Worm (Caenorhabditis elegans) whole organism, L1 larva: ENCODE results near the gene cwp-1.

Experiments
- C16A3.4 ChIP-seq: fragments of 150-350 bp; optimal IDR thresholded peaks from 2 replicates; lab custom pipeline; 2014; ENCODE audit warnings: missing biosample characterization, missing genetic modification characterization
- Y116A8C.19 ChIP-seq: sonication (generic microtip); optimal IDR thresholded peaks from 2 replicates; lab custom pipeline; 2016; ENCODE audit warnings: missing compliant biosample characterization, missing genetic modification characterization, borderline replicate concordance
- aha-1 ChIP-seq: fragments of 150-350 bp; optimal IDR thresholded peaks from 2 replicates; lab custom pipeline; 2014; ENCODE audit warnings: missing biosample characterization, missing genetic modification characterization
- aly-2 ChIP-seq: fragments of 150-350 bp; optimal IDR thresholded peaks from 2 replicates; lab custom pipeline; 2014; ENCODE audit warnings: missing biosample characterization, missing genetic modification characterization
- ceh-63 ChIP-seq: fragments of 200-800 bp; sonication (Bioruptor generic); optimal IDR thresholded peaks from 2 replicates; lab custom pipeline; 2018; ENCODE audit warnings: mild to moderate bottlenecking, missing genetic modification characterization, missing compliant biosample characterization
- ceh-88 ChIP-seq: fragments of 200-800 bp; sonication (Bioruptor generic); IDR thresholded peaks from 2 replicates; pipeline ENCODE4 v1.3.6; 2022; ENCODE audit warnings: missing genetic modification characterization, missing compliant biosample characterization
- dsc-1 ChIP-seq: sonication (generic microtip); optimal IDR thresholded peaks from 2 replicates; lab custom pipeline; 2016; ENCODE audit warnings: mild to moderate bottlenecking, missing genetic modification characterization, missing compliant biosample characterization
- elt-2 ChIP-seq: sonication (generic microtip); optimal IDR thresholded peaks from 2 replicates; lab custom pipeline; 2016; ENCODE audit warnings: missing genetic modification characterization, mild to moderate bottlenecking, inconsistent platforms, missing compliant biosample characterization, missing genetic modification reagents
- ets-5 ChIP-seq: fragments of 200-800 bp; sonication (Bioruptor generic); IDR thresholded peaks from 2 replicates; pipeline ENCODE4 v1.3.6; 2022; ENCODE audit warnings: missing genetic modification characterization, missing compliant biosample characterization
- fkh-10 ChIP-seq: sonication (generic microtip); optimal IDR thresholded peaks from 2 replicates; lab custom pipeline; 2017; ENCODE audit warnings: missing biosample characterization, missing genetic modification reagents, missing genetic modification characterization
- fkh-4 ChIP-seq: sonication (generic microtip); optimal IDR thresholded peaks from 2 replicates; lab custom pipeline; 2016; ENCODE audit warnings: missing compliant biosample characterization, missing genetic modification characterization, borderline replicate concordance
- fos-1 ChIP-seq: fragments of 150-350 bp; optimal IDR thresholded peaks from 2 replicates; lab custom pipeline; 2014; ENCODE audit warnings: missing biosample characterization, missing genetic modification characterization
- hlh-17 ChIP-seq: fragments of 200-800 bp; sonication (Bioruptor generic); optimal IDR thresholded peaks from 2 replicates; lab custom pipeline; 2018; ENCODE audit warnings: missing genetic modification characterization, mild to moderate bottlenecking, missing compliant biosample characterization, moderate library complexity, borderline replicate concordance
- irx-1 ChIP-seq: sonication (generic microtip); optimal IDR thresholded peaks from 2 replicates; lab custom pipeline; 2016; ENCODE audit warnings: missing genetic modification characterization, missing compliant biosample characterization
- jun-1 ChIP-seq: fragments of 150-350 bp; optimal IDR thresholded peaks from 2 replicates; lab custom pipeline; 2014; ENCODE audit warnings: missing biosample characterization, missing genetic modification reagents, missing genetic modification characterization
- lin-13 ChIP-seq: fragments of 150-350 bp; optimal IDR thresholded peaks from 2 replicates; lab custom pipeline; 2014; ENCODE audit warnings: missing biosample characterization, missing genetic modification reagents, missing genetic modification characterization
- lin-14 ChIP-seq: fragments of 200-800 bp; sonication (Bioruptor generic); optimal IDR thresholded peaks from 2 replicates; lab custom pipeline; 2018; ENCODE audit warnings: mild to moderate bottlenecking, missing genetic modification characterization, moderate library complexity, missing compliant biosample characterization
- lin-15B ChIP-seq: fragments of 150-350 bp; sonication (generic microtip); optimal IDR thresholded peaks from 3 replicates; lab custom pipeline; 2014; ENCODE audit warnings: missing biosample characterization, missing genetic modification characterization
- lin-35 ChIP-seq, 2 experiments: fragments of 150-350 bp; optimal IDR thresholded peaks; 2 replicates each; lab custom pipeline; 2014; ENCODE audit warnings: missing biosample characterization in 2 of 2, missing genetic modification characterization in 2 of 2, missing genetic modification reagents in 2 of 2
- lir-3 ChIP-seq: sonication (generic microtip); optimal IDR thresholded peaks from 2 replicates; lab custom pipeline; 2016; ENCODE audit warnings: mild to moderate bottlenecking, missing genetic modification characterization, moderate library complexity, missing compliant biosample characterization; ENCODE audit not compliant: poor library complexity
- lsy-2 ChIP-seq, 2 experiments: fragments of 150-350 bp; optimal IDR thresholded peaks; 2 replicates each; lab custom pipeline; 2014; ENCODE audit warnings: missing biosample characterization in 2 of 2, missing genetic modification characterization in 2 of 2
- mab-9 ChIP-seq: fragments of 200-800 bp; sonication (Bioruptor generic); IDR thresholded peaks from 2 replicates; pipeline ENCODE4 v1.3.6; 2022; ENCODE audit warnings: missing genetic modification reagents, missing genetic modification characterization, missing compliant biosample characterization
- mef-2 ChIP-seq: fragments of 150-350 bp; optimal IDR thresholded peaks from 2 replicates; lab custom pipeline; 2014; ENCODE audit warnings: missing biosample characterization, missing genetic modification characterization
- nhr-11 ChIP-seq: fragments of 150-350 bp; optimal IDR thresholded peaks from 2 replicates; lab custom pipeline; 2014; ENCODE audit warnings: missing biosample characterization, missing genetic modification characterization
- nhr-20 ChIP-seq: sonication (generic microtip); optimal IDR thresholded peaks from 2 replicates; lab custom pipeline; 2016; ENCODE audit warnings: mild to moderate bottlenecking, missing genetic modification characterization, missing compliant biosample characterization
- nhr-237 ChIP-seq: fragments of 150-350 bp; optimal IDR thresholded peaks from 2 replicates; lab custom pipeline; 2014; ENCODE audit warnings: missing biosample characterization, missing genetic modification characterization
- nhr-47 ChIP-seq: sonication (generic microtip); optimal IDR thresholded peaks from 2 replicates; lab custom pipeline; 2016; ENCODE audit warnings: mild to moderate bottlenecking, missing genetic modification characterization, moderate library complexity, missing compliant biosample characterization
- nhr-71 ChIP-seq: sonication (generic microtip); optimal IDR thresholded peaks from 2 replicates; lab custom pipeline; 2016; ENCODE audit warnings: mild to moderate bottlenecking, missing genetic modification characterization, moderate library complexity, missing compliant biosample characterization
- nhr-77 ChIP-seq: fragments of 150-350 bp; optimal IDR thresholded peaks from 2 replicates; lab custom pipeline; 2014; ENCODE audit warnings: missing biosample characterization, missing genetic modification characterization
- nhr-84 ChIP-seq: sonication (generic microtip); optimal IDR thresholded peaks from 2 replicates; lab custom pipeline; 2017; ENCODE audit warnings: missing biosample characterization, missing genetic modification characterization
- nhr-90 ChIP-seq: sonication (generic microtip); optimal IDR thresholded peaks from 2 replicates; lab custom pipeline; 2016; ENCODE audit warnings: mild to moderate bottlenecking, missing genetic modification characterization, missing compliant biosample characterization; ENCODE audit not compliant: poor library complexity
- pqm-1 ChIP-seq: sonication (generic microtip); optimal IDR thresholded peaks from 3 replicates; lab custom pipeline; 2017; ENCODE audit warnings: missing biosample characterization, missing genetic modification characterization
- rnt-1 ChIP-seq: sonication (generic microtip); optimal IDR thresholded peaks from 2 replicates; lab custom pipeline; 2016; ENCODE audit warnings: mild to moderate bottlenecking, missing genetic modification characterization, moderate library complexity, missing compliant biosample characterization
- skn-1 ChIP-seq: fragments of 150-350 bp; optimal IDR thresholded peaks from 2 replicates; lab custom pipeline; 2014; ENCODE audit warnings: missing biosample characterization, missing genetic modification characterization
- snpc-4 ChIP-seq: fragments of 150-350 bp; optimal IDR thresholded peaks from 2 replicates; lab custom pipeline; 2014; ENCODE audit warnings: missing biosample characterization, missing genetic modification characterization
- snu-23 ChIP-seq: sonication (generic microtip); optimal IDR thresholded peaks from 2 replicates; lab custom pipeline; 2016; ENCODE audit warnings: missing genetic modification characterization, missing compliant biosample characterization
- sptf-1 ChIP-seq: fragments of 150-350 bp; optimal IDR thresholded peaks from 2 replicates; lab custom pipeline; 2014; ENCODE audit warnings: missing biosample characterization, missing genetic modification characterization
- swsn-7 ChIP-seq: sonication (generic microtip); optimal IDR thresholded peaks from 2 replicates; lab custom pipeline; 2016; ENCODE audit warnings: missing genetic modification characterization, missing compliant biosample characterization
- tbx-2 ChIP-seq: sonication (generic microtip); optimal IDR thresholded peaks from 2 replicates; lab custom pipeline; 2016; ENCODE audit warnings: missing genetic modification characterization, missing compliant biosample characterization
- unc-130 ChIP-seq: fragments of 150-350 bp; optimal IDR thresholded peaks from 2 replicates; lab custom pipeline; 2017; ENCODE audit warnings: missing biosample characterization, missing genetic modification characterization, inconsistent platforms
- unc-30 ChIP-seq: sonication (generic microtip); optimal IDR thresholded peaks from 2 replicates; lab custom pipeline; 2017; ENCODE audit warnings: missing biosample characterization, missing genetic modification characterization
- unc-62 ChIP-seq: fragments of 150-350 bp; optimal IDR thresholded peaks from 2 replicates; lab custom pipeline; 2014; ENCODE audit warnings: missing biosample characterization, missing genetic modification reagents, missing genetic modification characterization
- unc-86 ChIP-seq: sonication (generic microtip); optimal IDR thresholded peaks from 2 replicates; lab custom pipeline; 2016; ENCODE audit warnings: missing genetic modification characterization, missing compliant biosample characterization
- unc-98 ChIP-seq: fragments of 200-800 bp; sonication (Bioruptor generic); IDR thresholded peaks from 2 replicates; pipeline ENCODE4 v1.3.6; 2022; ENCODE audit warnings: missing genetic modification characterization, missing compliant biosample characterization
- vab-15 ChIP-seq: sonication (generic microtip); optimal IDR thresholded peaks from 2 replicates; lab custom pipeline; 2017; ENCODE audit warnings: missing genotype, mild to moderate bottlenecking, missing genetic modification characterization, missing compliant biosample characterization
- zag-1 ChIP-seq: fragments of 150-350 bp; optimal IDR thresholded peaks from 2 replicates; lab custom pipeline; 2014; ENCODE audit warnings: missing biosample characterization, missing genetic modification characterization
- zip-4 ChIP-seq: fragments of 200-800 bp; sonication (Bioruptor generic); optimal IDR thresholded peaks from 2 replicates; lab custom pipeline; 2018; ENCODE audit warnings: mild to moderate bottlenecking, missing genetic modification characterization, moderate library complexity, missing compliant biosample characterization
- ztf-11 ChIP-seq, 2 experiments: sonication (generic microtip); optimal IDR thresholded peaks; 2 replicates each; lab custom pipeline; 2016 to 2017; ENCODE audit warnings: missing genetic modification characterization in 2 of 2, missing biosample characterization in 1 of 2, missing compliant biosample characterization in 1 of 2
- ztf-4 ChIP-seq: fragments of 150-350 bp; optimal IDR thresholded peaks from 2 replicates; lab custom pipeline; 2014; ENCODE audit warnings: missing biosample characterization, missing genetic modification characterization

cwp-1 gene

DNA sequence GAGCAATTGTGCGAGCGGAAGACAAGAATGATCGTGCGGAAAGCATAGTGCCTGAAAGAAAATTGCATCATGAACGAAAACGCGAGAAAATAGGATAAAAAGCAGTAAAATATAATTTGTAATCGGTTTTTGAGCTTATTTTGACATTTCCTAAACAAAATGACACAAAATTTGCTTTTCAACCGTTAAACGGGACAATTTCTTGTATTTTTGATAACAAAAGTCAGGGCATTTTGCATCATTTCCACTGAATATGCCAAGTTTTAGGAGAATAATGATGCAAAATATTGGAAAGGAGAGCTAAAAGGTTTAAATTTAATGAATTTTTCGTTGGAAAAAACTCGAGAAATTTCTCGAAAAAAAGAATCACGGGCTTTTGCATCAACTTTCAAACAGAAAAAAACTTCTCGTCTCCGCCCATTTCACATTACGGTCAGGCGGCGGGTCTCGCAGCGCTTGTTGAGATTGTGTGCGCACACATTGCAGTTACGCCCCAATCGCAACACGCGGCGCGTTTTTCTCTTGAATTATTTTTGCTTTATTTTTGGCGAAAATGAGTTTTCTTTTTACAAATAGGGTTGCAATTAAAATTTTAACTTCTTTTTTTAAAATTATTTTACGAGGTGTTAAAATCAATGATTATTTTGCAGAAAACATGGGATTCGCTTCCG, 14.2 kb downstream of the cwp-1 start, which contains the start of the genes hsp-6 and C37H5.5 (continued):
- peak; percentile 87 to 95 for TF ChIP-seq lsy-2 (tag; optimal IDR thresholded peaks at IDR 0.05; lab: Kevin White, UChicago)
- TF ChIP-seq unc-30 (tag; lab: Kevin White, UChicago) = no peak
- TF ChIP-seq lin-14 = no peak
- peak; percentile 66 to 84 for TF ChIP-seq lin-35 (GFP tag; optimal IDR thresholded peaks at IDR 0.05; lab: Kevin White, UChicago)
- no peak for TF ChIP-seq mef-2 (tag; lab: Kevin White, UChicago)
- TF ChIP-seq skn-1 (tag; lab: Kevin White, UChicago) = peak; percentile 92
- no peak for TF ChIP-seq ceh-88 (GFP tag; lab: Robert Waterston, UW)
- TF ChIP-seq unc-62 (GFP tag; lab: Kevin White, UChicago) = no peak

DNA sequence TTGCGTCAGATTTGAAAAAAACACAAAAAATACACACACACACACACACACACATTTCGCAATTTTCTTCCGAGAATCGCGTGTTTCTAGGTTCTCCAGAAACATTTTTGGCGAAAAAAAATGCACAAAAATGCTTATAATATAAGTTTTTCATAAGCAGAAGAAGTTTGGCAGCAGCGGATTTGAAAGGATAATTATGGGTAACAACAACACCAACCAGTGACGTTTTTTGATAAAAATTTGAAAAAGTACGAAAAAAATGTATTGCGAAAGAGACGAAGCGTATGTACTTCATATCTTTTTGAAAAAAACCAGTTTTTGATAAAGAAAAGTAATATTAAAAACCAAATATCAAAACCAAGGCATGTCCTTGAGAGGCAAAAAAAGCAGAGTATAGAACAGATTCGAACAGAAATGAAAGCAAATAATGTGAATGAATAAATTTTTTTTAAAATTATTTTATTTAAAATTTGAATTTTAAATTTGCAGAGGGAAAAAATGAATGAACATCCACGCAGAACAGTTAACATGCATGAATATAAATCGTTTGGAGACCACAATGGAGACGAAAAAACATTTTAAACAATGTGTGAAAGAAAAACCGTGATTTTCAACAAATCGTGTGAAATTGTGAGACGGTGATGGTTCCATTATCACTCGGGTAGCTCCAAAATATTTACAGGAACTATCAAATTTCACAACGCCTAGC, 17.2 kb downstream of the cwp-1 start:
- TF ChIP-seq unc-130 (tag; lab: Kevin White, UChicago) = no peak
- no peak for TF ChIP-seq aha-1 (tag; lab: Kevin White, UChicago)
- TF ChIP-seq snu-23 (GFP tag; lab: Kevin White, UChicago) = no peak
- no peak for TF ChIP-seq rnt-1 (tag; lab: Kevin White, UChicago)
- no peak for TF ChIP-seq hlh-17
- peak; percentile 26 for TF ChIP-seq zip-4
- TF ChIP-seq nhr-20 (tag; lab: Kevin White, UChicago) = peak; percentile 25
- no peak for TF ChIP-seq lir-3
- peak; percentile 82 for TF ChIP-seq aly-2 (tag; lab: Kevin White, UChicago)
- TF ChIP-seq tbx-2 (tag; lab: Kevin White, UChicago) = no peak
- TF ChIP-seq lin-13 (GFP tag; lab: Kevin White, UChicago) = peak; percentile 13
- TF ChIP-seq fkh-10 (GFP tag; lab: Kevin White, UChicago) = no peak
- peak; percentile 72 for TF ChIP-seq nhr-90 (tag; lab: Kevin White, UChicago)
- TF ChIP-seq mab-9 (GFP tag; lab: Robert Waterston, UW) = no peak
- TF ChIP-seq snpc-4 (tag; lab: Kevin White, UChicago) = no peak
- no peak for TF ChIP-seq unc-86 (tag; lab: Kevin White, UChicago)
- TF ChIP-seq ceh-63 (GFP tag; lab: Kevin White, UChicago) = peak; percentile 2
- TF ChIP-seq ztf-4 (tag; lab: Kevin White, UChicago) = peak; percentile 74
- no peak for TF ChIP-seq sptf-1 (tag; lab: Kevin White, UChicago)
- peak in 1 of 2 experiments; percentile 10 for TF ChIP-seq lin-35 (GFP tag; optimal IDR thresholded peaks at IDR 0.05; lab: Kevin White, UChicago)
- no peak for TF ChIP-seq C16A3.4 (tag; lab: Kevin White, UChicago)
- TF ChIP-seq nhr-77 = no peak
- TF ChIP-seq elt-2 (tag; lab: Kevin White, UChicago) = peak; percentile 30
- TF ChIP-seq fkh-4 (tag; lab: Kevin White, UChicago) = no peak
- no peak for TF ChIP-seq lin-15B (tag; lab: Kevin White, UChicago)
- no peak for TF ChIP-seq ztf-11 (tag; optimal IDR thresholded peaks at IDR 0.05; lab: Kevin White, UChicago)
- no peak for TF ChIP-seq pqm-1
- TF ChIP-seq unc-98 (GFP tag; lab: Robert Waterston, UW) = no peak
- peak; percentile 19 for TF ChIP-seq nhr-47 (tag; lab: Kevin White, UChicago)
- TF ChIP-seq nhr-84 (tag; lab: Kevin White, UChicago) = no peak
- TF ChIP-seq nhr-71 = peak; percentile 57
- TF ChIP-seq swsn-7 (tag; lab: Kevin White, UChicago) = no peak
- no peak for TF ChIP-seq nhr-11 (tag; lab: Kevin White, UChicago)
- TF ChIP-seq vab-15 (tag; lab: Kevin White, UChicago) = no peak
- peak; percentile 19 for TF ChIP-seq skn-1 (tag; lab: Kevin White, UChicago)
- no peak for TF ChIP-seq nhr-237
- TF ChIP-seq fos-1 (tag; lab: Kevin White, UChicago) = no peak
- no peak for TF ChIP-seq ceh-88 (GFP tag; lab: Robert Waterston, UW)
- no peak for TF ChIP-seq Y116A8C.19 (tag; lab: Kevin White, UChicago)
- TF ChIP-seq lsy-2 (tag; optimal IDR thresholded peaks at IDR 0.05; lab: Kevin White, UChicago) = peak; percentile 25
- TF ChIP-seq irx-1 = no peak
- TF ChIP-seq dsc-1 = no peak
- no peak for TF ChIP-seq zag-1 (tag; lab: Kevin White, UChicago)
- TF ChIP-seq jun-1 (tag; lab: Kevin White, UChicago) = no peak
- TF ChIP-seq ets-5 = no peak
